Worm (Caenorhabditis elegans): ENCODE measurements around the gene grl-26.
A peak's percentile ranks its signal among the peaks of the same experiment; 100 is the strongest.

Gene grl-26

ce11 chrIV:293995-294700 lies 28.5 kb downstream of the grl-26 start:
- no peak for TF ChIP-seq gei-17 (GFP tag; optimal IDR thresholded peaks at IDR 0.05)
- 0 out of 2 replicates have a peak, but pooled peaks have one; percentile 36 for TF ChIP-seq let-526 (GFP tag; IDR thresholded peaks at IDR 0.05)
- no peak for TF ChIP-seq ceh-27 (GFP tag; optimal IDR thresholded peaks at IDR 0.05)
- TF ChIP-seq madf-8 (GFP tag; conservative IDR thresholded peaks at IDR 0.05) = no peak
- TF ChIP-seq Y53G8AR.9 (GFP tag; conservative IDR thresholded peaks at IDR 0.05) = no peak
- TF ChIP-seq mxl-1 (tag; optimal IDR thresholded peaks at IDR 0.05) = no peak
- no peak for TF ChIP-seq hmg-20 (GFP tag; IDR thresholded peaks at IDR 0.05)
- TF ChIP-seq cebp-2 (GFP tag; IDR thresholded peaks at IDR 0.05) = 0 out of 2 replicates have a peak, but pooled peaks have one; percentile 5
- no peak for TF ChIP-seq F57A8.1 (GFP tag; optimal IDR thresholded peaks at IDR 0.05)
- TF ChIP-seq atf-7 (tag; optimal IDR thresholded peaks at IDR 0.05) = no peak
- no peak for TF ChIP-seq die-1 (tag; optimal IDR thresholded peaks at IDR 0.05)
- no peak for TF ChIP-seq attf-3 (GFP tag; conservative IDR thresholded peaks at IDR 0.05)

ce11 chrIV:293163-293755 lies 29.4 kb downstream of the grl-26 start:
- TF ChIP-seq lin-54 (GFP tag; optimal IDR thresholded peaks at IDR 0.05) = no peak
- 0 out of 2 replicates have a peak, but pooled peaks have one; percentile 65 for TF ChIP-seq Y53G8AR.9 (GFP tag; conservative IDR thresholded peaks at IDR 0.05)

DNA sequence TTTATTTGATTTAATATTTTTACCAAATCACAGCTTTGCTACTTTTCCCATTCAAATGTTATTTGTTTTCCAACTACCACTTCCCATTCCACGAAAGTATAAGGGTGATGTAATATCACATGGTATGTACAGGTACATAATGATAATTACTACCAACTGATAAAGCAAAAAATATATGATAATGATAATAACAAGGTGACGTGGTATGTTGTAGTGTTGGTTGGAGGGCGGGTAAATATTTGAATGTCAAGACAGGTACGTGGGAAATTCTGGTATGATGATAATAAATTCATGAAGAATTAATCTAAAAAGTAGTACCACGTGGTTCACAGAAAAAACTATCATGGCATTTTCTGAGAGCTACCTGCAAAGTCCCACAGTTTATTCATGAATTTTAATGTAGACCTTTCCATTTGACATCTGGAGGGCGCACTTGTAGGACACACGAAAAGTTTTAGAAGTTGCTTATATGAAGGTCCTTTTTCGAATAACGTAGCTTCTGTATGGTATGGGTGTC lies 30.7 kb downstream of the grl-26 start:
- TF ChIP-seq B0336.3 (GFP tag; IDR thresholded peaks at IDR 0.05) = peak; percentile 66
- TF ChIP-seq tlf-1 (GFP tag; optimal IDR thresholded peaks at IDR 0.05) = peak; percentile 49
- no peak for TF ChIP-seq tbx-9 (tag; optimal IDR thresholded peaks at IDR 0.05; ENCODE audit: borderline replicate concordance)
- peak; percentile 42 for TF ChIP-seq nhr-90 (tag; optimal IDR thresholded peaks at IDR 0.05)
- TF ChIP-seq sea-2 (GFP tag; IDR thresholded peaks at IDR 0.05) = no peak
- TF ChIP-seq ekl-4 (GFP tag; IDR thresholded peaks at IDR 0.05) = 0 out of 2 replicates have a peak, but pooled peaks have one; percentile 16
- TF ChIP-seq pha-4 (tag; optimal IDR thresholded peaks at IDR 0.05) = peak; percentile 18
- TF ChIP-seq madf-10 (tag; optimal IDR thresholded peaks at IDR 0.05) = peak; percentile 45
- 0 out of 2 replicates have a peak, but pooled peaks have one; percentile 16 for TF ChIP-seq hmg-1.2 (GFP tag; IDR thresholded peaks at IDR 0.05)
- 0 out of 2 replicates have a peak, but pooled peaks have one; percentile 17 for TF ChIP-seq cebp-1 (GFP tag; IDR thresholded peaks at IDR 0.05)
- peak; percentile 47 for TF ChIP-seq cebp-1 (tag; optimal IDR thresholded peaks at IDR 0.05)
- TF ChIP-seq mcd-1 (GFP tag; IDR thresholded peaks at IDR 0.05) = peak; percentile 4; the same call in 1 of the 2 replicates
- peak; percentile 68 for TF ChIP-seq repo-1 (tag; optimal IDR thresholded peaks at IDR 0.05)
- TF ChIP-seq lin-40 (tag; optimal IDR thresholded peaks at IDR 0.05) = peak; percentile 45
- peak; percentile 30 for TF ChIP-seq chd-7 (tag; optimal IDR thresholded peaks at IDR 0.05)
- peak; percentile 34 for TF ChIP-seq tbp1 (GFP tag; optimal IDR thresholded peaks at IDR 0.05)
- peak; percentile 80 for TF ChIP-seq nhr-80 (tag; optimal IDR thresholded peaks at IDR 0.05)
- no peak for TF ChIP-seq ztf-25 (GFP tag; IDR thresholded peaks at IDR 0.05)
- peak; percentile 53; the same call in 1 of the 2 replicates for TF ChIP-seq pbrm-1 (GFP tag; IDR thresholded peaks at IDR 0.05)
- TF ChIP-seq aptf-3 (GFP tag; IDR thresholded peaks at IDR 0.05) = no peak
- TF ChIP-seq let-607 (tag; optimal IDR thresholded peaks at IDR 0.05) = peak; percentile 41 to 66
- TF ChIP-seq atf-7 (tag; optimal IDR thresholded peaks at IDR 0.05) = peak; percentile 79
- no peak for TF ChIP-seq F23B12.7 (tag; optimal IDR thresholded peaks at IDR 0.05; ENCODE audit: insufficient read depth)
- TF ChIP-seq lin-54 (GFP tag; optimal IDR thresholded peaks at IDR 0.05) = peak; percentile 20
- TF ChIP-seq ceh-40 (GFP tag; IDR thresholded peaks at IDR 0.05) = no peak
- peak; percentile 19 for TF ChIP-seq ZK185.1 (tag; optimal IDR thresholded peaks at IDR 0.05; ENCODE audit: poor library complexity, severe bottlenecking)
- peak; percentile 60; the same call in 1 of the 2 replicates for TF ChIP-seq Y53G8AR.9 (GFP tag; conservative IDR thresholded peaks at IDR 0.05)
- peak; percentile 20 for TF ChIP-seq unc-62 (GFP tag; optimal IDR thresholded peaks at IDR 0.05)

All from whole organism, young adult.